Worm (Caenorhabditis elegans) whole organism, L3 larva: ENCODE results near the gene lmd-4.

ENCODE experiments used
- R02D3.7 ChIP-seq: fragments of 150-350 bp; optimal IDR thresholded peaks from 2 replicates; lab custom pipeline; 2014; ENCODE audit warnings: missing biosample characterization, missing genetic modification characterization
- ZK546.5 ChIP-seq: sonication (generic microtip); optimal IDR thresholded peaks from 2 replicates; lab custom pipeline; 2017; ENCODE audit warnings: missing biosample characterization, missing genetic modification characterization
- ceh-16 ChIP-seq: sonication (generic microtip); optimal IDR thresholded peaks from 2 replicates; lab custom pipeline; 2017; ENCODE audit warnings: missing biosample characterization, missing genetic modification characterization
- ceh-28 ChIP-seq: fragments of 150-350 bp; optimal IDR thresholded peaks from 2 replicates; lab custom pipeline; 2014; ENCODE audit warnings: missing biosample characterization, missing genetic modification reagents, missing genetic modification characterization
- ceh-9 ChIP-seq: sonication (generic microtip); optimal IDR thresholded peaks from 2 replicates; lab custom pipeline; 2018; ENCODE audit warnings: missing biosample characterization, missing genetic modification characterization
- daf-12 ChIP-seq: fragments of 150-350 bp; optimal IDR thresholded peaks from 2 replicates; lab custom pipeline; 2014; ENCODE audit warnings: missing biosample characterization, missing genetic modification reagents, missing genetic modification characterization
- elt-1 ChIP-seq: fragments of 150-350 bp; optimal IDR thresholded peaks from 2 replicates; lab custom pipeline; 2014; ENCODE audit warnings: missing biosample characterization, missing genetic modification characterization
- elt-2 ChIP-seq: sonication (generic microtip); optimal IDR thresholded peaks from 2 replicates; lab custom pipeline; 2016; ENCODE audit warnings: missing genetic modification reagents, mild to moderate bottlenecking, missing genetic modification characterization, missing compliant biosample characterization
- elt-3 ChIP-seq, 3 experiments: fragments of 150-350 bp in 1 of 3; sonication (generic microtip) in 2 of 3; optimal IDR thresholded peaks; 2 replicates in 2 of 3; 4 replicates in 1 of 3; lab custom pipeline; 2014 to 2017; ENCODE audit warnings: missing biosample characterization in 3 of 3, missing genetic modification characterization in 3 of 3
- eor-1 ChIP-seq, 2 experiments: fragments of 150-350 bp; optimal IDR thresholded peaks; 2 replicates each; lab custom pipeline; 2014 to 2018; ENCODE audit warnings: missing biosample characterization in 2 of 2, missing genetic modification characterization in 2 of 2
- fkh-10 ChIP-seq: sonication (generic microtip); optimal IDR thresholded peaks from 2 replicates; lab custom pipeline; 2017; ENCODE audit warnings: missing biosample characterization, missing genetic modification reagents, missing genetic modification characterization
- fkh-2 ChIP-seq: fragments of 150-350 bp; optimal IDR thresholded peaks from 2 replicates; lab custom pipeline; 2014; ENCODE audit warnings: missing biosample characterization, missing genetic modification reagents, missing genetic modification characterization
- fos-1 ChIP-seq: fragments of 150-350 bp; optimal IDR thresholded peaks from 2 replicates; lab custom pipeline; 2014; ENCODE audit warnings: missing biosample characterization, missing genetic modification characterization
- jun-1 ChIP-seq: fragments of 150-350 bp; optimal IDR thresholded peaks from 2 replicates; lab custom pipeline; 2014; ENCODE audit warnings: missing biosample characterization, missing genetic modification reagents, missing genetic modification characterization
- lin-15B ChIP-seq: fragments of 150-350 bp; optimal IDR thresholded peaks from 2 replicates; lab custom pipeline; 2014; ENCODE audit warnings: missing biosample characterization, missing genetic modification characterization
- lsy-12 ChIP-seq: sonication (generic microtip); optimal IDR thresholded peaks from 2 replicates; lab custom pipeline; 2016; ENCODE audit warnings: mild to moderate bottlenecking, missing genetic modification characterization, missing compliant biosample characterization
- mdl-1 ChIP-seq: fragments of 150-350 bp; optimal IDR thresholded peaks from 2 replicates; lab custom pipeline; 2014; ENCODE audit warnings: missing biosample characterization, missing genetic modification characterization
- mml-1 ChIP-seq: fragments of 150-350 bp; sonication (generic microtip); optimal IDR thresholded peaks from 3 replicates; lab custom pipeline; 2014; ENCODE audit warnings: missing biosample characterization, missing genetic modification characterization
- nfya-1 ChIP-seq: sonication (generic microtip); optimal IDR thresholded peaks from 2 replicates; lab custom pipeline; 2017; ENCODE audit warnings: missing genetic modification characterization, mild to moderate bottlenecking, missing compliant biosample characterization, antibody characterized with exemption, moderate library complexity; ENCODE audit not compliant: insufficient read depth
- nhr-11 ChIP-seq: fragments of 150-350 bp; optimal IDR thresholded peaks from 2 replicates; lab custom pipeline; 2014; ENCODE audit warnings: missing biosample characterization, missing genetic modification characterization
- nhr-12 ChIP-seq: fragments of 150-350 bp; optimal IDR thresholded peaks from 2 replicates; lab custom pipeline; 2014; ENCODE audit warnings: missing biosample characterization, missing genetic modification characterization
- nhr-23 ChIP-seq: fragments of 150-350 bp; optimal IDR thresholded peaks from 2 replicates; lab custom pipeline; 2014; ENCODE audit warnings: missing biosample characterization, missing genetic modification reagents, missing genetic modification characterization
- nhr-25 ChIP-seq: sonication (generic microtip); optimal IDR thresholded peaks from 2 replicates; lab custom pipeline; 2017; ENCODE audit warnings: missing biosample characterization, missing genetic modification characterization
- nhr-28 ChIP-seq: fragments of 150-350 bp; optimal IDR thresholded peaks from 2 replicates; lab custom pipeline; 2014; ENCODE audit warnings: missing biosample characterization, missing genetic modification characterization
- nhr-43 ChIP-seq: sonication (generic microtip); optimal IDR thresholded peaks from 2 replicates; lab custom pipeline; 2016; ENCODE audit warnings: mild to moderate bottlenecking, missing genetic modification characterization, missing compliant biosample characterization; ENCODE audit not compliant: poor library complexity, severe bottlenecking
- nhr-67 ChIP-seq: fragments of 150-350 bp; optimal IDR thresholded peaks from 2 replicates; lab custom pipeline; 2014; ENCODE audit warnings: missing biosample characterization, missing genetic modification characterization
- nhr-76 ChIP-seq: fragments of 150-350 bp; sonication (generic microtip); optimal IDR thresholded peaks from 5 replicates; lab custom pipeline; 2014; ENCODE audit warnings: missing biosample characterization, missing genetic modification characterization
- nhr-77 ChIP-seq: fragments of 150-350 bp; optimal IDR thresholded peaks from 2 replicates; lab custom pipeline; 2014; ENCODE audit warnings: missing biosample characterization, missing genetic modification characterization
- pha-4 ChIP-seq: fragments of 150-350 bp; optimal IDR thresholded peaks from 2 replicates; lab custom pipeline; 2014; ENCODE audit warnings: missing biosample characterization, missing genetic modification reagents, missing genetic modification characterization
- pqm-1 ChIP-seq: fragments of 150-350 bp; optimal IDR thresholded peaks from 2 replicates; lab custom pipeline; 2017; ENCODE audit warnings: missing biosample characterization, missing genetic modification characterization, inconsistent platforms
- sea-2 ChIP-seq: fragments of 150-350 bp; sonication (generic microtip); optimal IDR thresholded peaks from 4 replicates; lab custom pipeline; 2014; ENCODE audit warnings: missing biosample characterization, missing genetic modification reagents, missing genetic modification characterization
- unc-39 ChIP-seq: sonication (generic microtip); optimal IDR thresholded peaks from 4 replicates; lab custom pipeline; 2017; ENCODE audit warnings: missing biosample characterization, missing genetic modification characterization
- unc-62 ChIP-seq: fragments of 150-350 bp; sonication (generic microtip); optimal IDR thresholded peaks from 4 replicates; lab custom pipeline; 2014; ENCODE audit warnings: missing biosample characterization, missing genetic modification reagents, missing genetic modification characterization
- zag-1 ChIP-seq: fragments of 150-350 bp; optimal IDR thresholded peaks from 2 replicates; lab custom pipeline; 2014; ENCODE audit warnings: missing biosample characterization, missing genetic modification characterization
- ztf-11 ChIP-seq: fragments of 150-350 bp; optimal IDR thresholded peaks from 2 replicates; lab custom pipeline; 2014; ENCODE audit warnings: missing biosample characterization, missing genetic modification characterization

The lmd-4 gene

ce11 chrV:7355464-7355863, 34.7 kb upstream of the lmd-4 start, which contains the start of gene tag-293:
TSS of gene tag-293 (minus strand) at chrV:7355564.
- TF ChIP-seq lsy-12 (no peak), nhr-67 (tag; lab: Kevin White, UChicago) (no peak), elt-3 (tag; optimal IDR thresholded peaks at IDR 0.05; lab: Kevin White, UChicago) (no peak), unc-39 (tag; lab: Kevin White, UChicago) (no peak), daf-12 (tag; lab: Kevin White, UChicago) (no peak), mml-1 (tag; lab: Kevin White, UChicago) (no peak), mdl-1 (tag; lab: Kevin White, UChicago) (no peak), unc-62 (no peak), sea-2 (GFP tag; lab: Kevin White, UChicago) (no peak), zag-1 (tag; lab: Kevin White, UChicago) (no peak), nhr-76 (no peak), fos-1 (tag; lab: Kevin White, UChicago) (no peak), nfya-1 (tag; lab: Kevin White, UChicago) (no peak), nhr-43 (tag; lab: Kevin White, UChicago) (no peak), pqm-1 (tag; lab: Kevin White, UChicago) (no peak), nhr-12 (tag; lab: Kevin White, UChicago) (no peak), ceh-16 (tag; lab: Kevin White, UChicago) (no peak), ZK546.5 (tag; lab: Kevin White, UChicago) (no peak), elt-2 (no peak)
- TF ChIP-seq, all 47 proteins: peak for 0

ce11 chrV:7353602-7354001, 32.8 kb upstream of the lmd-4 start:
- no peak for TF ChIP-seq fkh-2

- TF ChIP-seq ceh-28: no peak
- no peak for TF ChIP-seq nhr-77 (tag; lab: Kevin White, UChicago)
- no peak for TF ChIP-seq unc-62
- no peak for TF ChIP-seq R02D3.7 (tag; lab: Kevin White, UChicago)
- no peak for TF ChIP-seq nfya-1 (tag; lab: Kevin White, UChicago)
- no peak for TF ChIP-seq nhr-25 (tag; lab: Kevin White, UChicago)
- TF ChIP-seq nhr-12 (tag; lab: Kevin White, UChicago): no peak
- TF ChIP-seq elt-1 (tag; lab: Kevin White, UChicago): no peak
- no peak for TF ChIP-seq elt-2
- TF ChIP-seq mdl-1 (tag; lab: Kevin White, UChicago): no peak
- no peak for TF ChIP-seq fkh-10
- no peak for TF ChIP-seq eor-1 (tag; optimal IDR thresholded peaks at IDR 0.05; lab: Kevin White, UChicago)
- no peak for TF ChIP-seq jun-1 (tag; lab: Kevin White, UChicago)
- TF ChIP-seq ceh-9 (tag; lab: Kevin White, UChicago): no peak
- TF ChIP-seq, all 47 proteins: peak for 0
Observed at ce11 chrV:7352186-7353053, 31.6 kb upstream of the lmd-4 start, which contains the start of the genes srh-231 and srh-275. TSS of gene srh-231 (minus strand) at chrV:7352236. TSS of gene srh-275 (plus strand) at chrV:7353003.

- TF ChIP-seq nhr-11 (no peak), ZK546.5 (tag; lab: Kevin White, UChicago) (no peak), ztf-11 (tag; lab: Kevin White, UChicago) (no peak), pqm-1 (tag; lab: Kevin White, UChicago) (no peak), sea-2 (GFP tag; lab: Kevin White, UChicago) (no peak), nfya-1 (tag; lab: Kevin White, UChicago) (no peak), pha-4 (tag; lab: Kevin White, UChicago) (no peak), nhr-23 (tag; lab: Kevin White, UChicago) (no peak), nhr-28 (tag; lab: Kevin White, UChicago) (no peak), elt-2 (no peak), lin-15B (tag; lab: Kevin White, UChicago) (no peak), eor-1 (tag; optimal IDR thresholded peaks at IDR 0.05; lab: Kevin White, UChicago) (no peak)
Observed at ce11 chrV:7349541-7349940, 28.7 kb upstream of the lmd-4 start, which contains the start of gene nhr-149. TSS of gene nhr-149 (minus strand) at chrV:7349641.
